Worm (Caenorhabditis elegans) whole organism, L4/young adult: Measurements from ENCODE around the gene mrps-14.
"Not testable (repeated sequence)": the region's sequence is repeated elsewhere in the genome, so short reads cannot be mapped to it uniquely, and the experiment has no call there.

ENCODE experiments used
- W03F9.2 ChIP-seq: fragments of 150-350 bp; optimal IDR thresholded peaks from 2 replicates; lab custom pipeline; 2014; ENCODE audit warnings: missing biosample characterization, missing genetic modification characterization
- dao-5 ChIP-seq: sonication (generic microtip); optimal IDR thresholded peaks from 2 replicates; lab custom pipeline; 2016; ENCODE audit warnings: missing genotype, missing genetic modification characterization, moderate library complexity, missing compliant biosample characterization
- him-1 ChIP-seq: sonication (generic microtip); optimal IDR thresholded peaks from 2 replicates; lab custom pipeline; 2016; ENCODE audit warnings: missing genotype, missing genetic modification reagents, missing genetic modification characterization, missing compliant biosample characterization

mrps-14 gene

ce11 chrII:10242294-10242693 lies at the start of gene mrps-14:
mrps-14 (minus strand) TSS chrII:10242490.
- TF ChIP-seq dao-5 = no peak
- TF ChIP-seq W03F9.2 = no peak
- no peak for TF ChIP-seq him-1 (tag; lab: Kevin White, UChicago)

- TF ChIP-seq W03F9.2 (no peak), dao-5 (no peak), him-1 (tag; lab: Kevin White, UChicago) (no peak)
Observed at ce11 chrII:10288926-10289325, 46.6 kb upstream of the mrps-14 start.

- TF ChIP-seq dao-5 (no peak), W03F9.2 (no peak), him-1 (tag; lab: Kevin White, UChicago) (no peak)
Observed at ce11 chrII:10284991-10285390, 42.7 kb upstream of the mrps-14 start.

ce11 chrII:10283145-10283544 lies 40.9 kb upstream of the mrps-14 start:
- no peak for TF ChIP-seq W03F9.2
- no peak for TF ChIP-seq dao-5
- no peak for TF ChIP-seq him-1 (tag; lab: Kevin White, UChicago)

ce11 chrII:10281674-10282073 lies 39.4 kb upstream of the mrps-14 start:
- TF ChIP-seq him-1 (tag; lab: Kevin White, UChicago) (no peak), dao-5 (no peak), W03F9.2 (no peak)

- TF ChIP-seq W03F9.2 (no peak), dao-5 (no peak), him-1 (tag; lab: Kevin White, UChicago) (no peak)
Observed at ce11 chrII:10279561-10279960, 37.3 kb upstream of the mrps-14 start, which contains the start of gene ZK971.1. ZK971.1 (minus strand) TSS chrII:10279661.

- TF ChIP-seq W03F9.2 = no peak
- TF ChIP-seq him-1 (tag; lab: Kevin White, UChicago) = no peak
- no peak for TF ChIP-seq dao-5
Observed at ce11 chrII:10271093-10271492, 28.8 kb upstream of the mrps-14 start, which contains the start of gene F54B3.4. F54B3.4 (minus strand) TSS chrII:10271193.

ce11 chrII:10270052-10270451 lies 27.8 kb upstream of the mrps-14 start, which contains the start of gene F54B3.2:
F54B3.2 (minus strand) TSS chrII:10270152.
- TF ChIP-seq him-1 (tag; lab: Kevin White, UChicago) (no peak), dao-5 (no peak), W03F9.2 (no peak)

- no peak for TF ChIP-seq dao-5
- no peak for TF ChIP-seq him-1 (tag; lab: Kevin White, UChicago)
- TF ChIP-seq W03F9.2 = no peak
Observed at ce11 chrII:10261261-10261660, 19.0 kb upstream of the mrps-14 start.

- TF ChIP-seq W03F9.2 (no peak), dao-5 (no peak), him-1 (tag; lab: Kevin White, UChicago) (no peak)
Observed at ce11 chrII:10252048-10252447, 9.8 kb upstream of the mrps-14 start.

- TF ChIP-seq dao-5 (no peak), him-1 (tag; lab: Kevin White, UChicago) (no peak), W03F9.2 (no peak)
Observed at ce11 chrII:10250966-10251365, 8.7 kb upstream of the mrps-14 start, which contains the start of gene F54B3.1. F54B3.1 (plus strand) TSS chrII:10251266.

- TF ChIP-seq W03F9.2 = peak; percentile 79
- no peak for TF ChIP-seq dao-5
- TF ChIP-seq him-1 (tag; lab: Kevin White, UChicago) = peak; percentile 70
Observed at ce11 chrII:10248355-10249041, 6.2 kb upstream of the mrps-14 start, which contains the start of gene atad-3. atad-3 (plus strand) TSS chrII:10248991.

- not testable (repeated sequence) for TF ChIP-seq him-1 (tag; lab: Kevin White, UChicago); dao-5; W03F9.2
Observed at ce11 chrII:10247594-10248283, 5.4 kb upstream of the mrps-14 start, which contains the start of gene nrde-2. nrde-2 (minus strand) TSS chrII:10247638.

- TF ChIP-seq W03F9.2 (no peak), dao-5 (no peak), him-1 (tag; lab: Kevin White, UChicago) (no peak)
Observed at ce11 chrII:10247154-10247553, 4.9 kb upstream of the mrps-14 start.

- TF ChIP-seq W03F9.2 (no peak), him-1 (tag; lab: Kevin White, UChicago) (no peak), dao-5 (no peak)
Observed at ce11 chrII:10245612-10246011, 3.3 kb upstream of the mrps-14 start.
